Worm (Caenorhabditis elegans) whole organism, young adult: ENCODE measurements around the gene npr-27.

ENCODE experiments used
- B0035.1 ChIP-seq: sonication (generic microtip); optimal IDR thresholded peaks from 2 replicates; lab custom pipeline; 2016; ENCODE audit warnings: missing genetic modification characterization, mild to moderate bottlenecking, missing compliant biosample characterization, missing genotype, missing genetic modification reagents
- B0261.1 ChIP-seq: sonication (generic microtip); optimal IDR thresholded peaks from 2 replicates; lab custom pipeline; 2016; ENCODE audit warnings: mild to moderate bottlenecking, missing genetic modification characterization, moderate library complexity, missing compliant biosample characterization
- D2030.7 ChIP-seq: fragments of 200-800 bp; sonication (Bioruptor generic); IDR thresholded peaks from 2 replicates; pipeline ENCODE4 v1.3.6; 2022; ENCODE audit warnings: missing genetic modification reagents, missing genetic modification characterization, missing compliant biosample characterization
- F23B12.7 ChIP-seq: sonication (generic microtip); optimal IDR thresholded peaks from 2 replicates; lab custom pipeline; 2017; ENCODE audit warnings: missing genetic modification characterization, mild to moderate bottlenecking, missing compliant biosample characterization, antibody characterized with exemption, moderate library complexity; ENCODE audit not compliant: insufficient read depth
- Y67H2A.10 ChIP-seq: fragments of 200-800 bp; sonication (Bioruptor generic); conservative IDR thresholded peaks from 2 replicates; pipeline ENCODE4 v1.3.6; 2022; ENCODE audit warnings: missing genetic modification reagents, missing genetic modification characterization, missing compliant biosample characterization
- ZK185.1 ChIP-seq: sonication (generic microtip); optimal IDR thresholded peaks from 2 replicates; lab custom pipeline; 2016; ENCODE audit warnings: mild to moderate bottlenecking, missing genetic modification characterization, missing compliant biosample characterization; ENCODE audit not compliant: poor library complexity, severe bottlenecking
- aptf-3 ChIP-seq: fragments of 200-800 bp; sonication (Bioruptor generic); IDR thresholded peaks from 2 replicates; pipeline ENCODE4 v1.3.6; 2022; ENCODE audit warnings: missing genetic modification characterization, missing compliant biosample characterization
- atf-7 ChIP-seq: sonication (generic microtip); optimal IDR thresholded peaks from 2 replicates; lab custom pipeline; 2017; ENCODE audit warnings: mild to moderate bottlenecking, missing genetic modification characterization, missing compliant biosample characterization
- athp-1 ChIP-seq: sonication (generic microtip); optimal IDR thresholded peaks from 2 replicates; lab custom pipeline; 2017; ENCODE audit warnings: mild to moderate bottlenecking, missing genetic modification characterization, missing compliant biosample characterization
- attf-5 ChIP-seq: fragments of 200-800 bp; sonication (Bioruptor generic); optimal IDR thresholded peaks from 2 replicates; lab custom pipeline; 2018; ENCODE audit warnings: mild to moderate bottlenecking, missing genetic modification characterization, missing compliant biosample characterization
- cebp-2 ChIP-seq: fragments of 200-800 bp; sonication (Bioruptor generic); IDR thresholded peaks from 2 replicates; pipeline ENCODE4 v1.3.6; 2022; ENCODE audit warnings: missing genetic modification characterization, missing compliant biosample characterization
- ceh-91 ChIP-seq: fragments of 200-800 bp; sonication (Bioruptor generic); IDR thresholded peaks from 2 replicates; pipeline ENCODE4 v1.3.6; 2022; ENCODE audit warnings: missing genetic modification reagents, missing genetic modification characterization, missing compliant biosample characterization
- die-1 ChIP-seq: sonication (generic microtip); optimal IDR thresholded peaks from 2 replicates; lab custom pipeline; 2016; ENCODE audit warnings: missing genotype, mild to moderate bottlenecking, missing genetic modification characterization, missing compliant biosample characterization
- efl-1 ChIP-seq: fragments of 150-350 bp; optimal IDR thresholded peaks from 2 replicates; lab custom pipeline; 2014; ENCODE audit warnings: missing biosample characterization, missing genetic modification reagents, missing genetic modification characterization
- gei-17 ChIP-seq: fragments of 200-800 bp; sonication (Bioruptor generic); optimal IDR thresholded peaks from 2 replicates; lab custom pipeline; 2018; ENCODE audit warnings: mild to moderate bottlenecking, missing genetic modification characterization, missing compliant biosample characterization
- him-1 ChIP-seq: sonication (generic microtip); optimal IDR thresholded peaks from 2 replicates; lab custom pipeline; 2016; ENCODE audit warnings: missing genotype, missing genetic modification reagents, missing genetic modification characterization, missing compliant biosample characterization
- hmg-20 ChIP-seq: fragments of 200-800 bp; sonication (Bioruptor generic); IDR thresholded peaks from 2 replicates; pipeline ENCODE4 v1.3.6; 2022; ENCODE audit warnings: missing genetic modification reagents, missing genetic modification characterization, missing compliant biosample characterization
- lin-26 ChIP-seq: fragments of 200-800 bp; sonication (Bioruptor generic); IDR thresholded peaks from 2 replicates; pipeline ENCODE4 v1.3.6; 2022; ENCODE audit warnings: missing genetic modification reagents, missing genetic modification characterization, missing compliant biosample characterization
- lir-1 ChIP-seq: fragments of 200-800 bp; sonication (Bioruptor generic); conservative IDR thresholded peaks from 2 replicates; pipeline ENCODE4 v1.3.6; 2022; ENCODE audit warnings: missing genetic modification reagents, missing genetic modification characterization, missing compliant biosample characterization
- lsy-27 ChIP-seq: sonication (generic microtip); optimal IDR thresholded peaks from 2 replicates; lab custom pipeline; 2017; ENCODE audit warnings: missing genetic modification characterization, mild to moderate bottlenecking, missing compliant biosample characterization, antibody characterized with exemption, missing genotype, borderline replicate concordance; ENCODE audit not compliant: insufficient read depth
- madf-6 ChIP-seq: fragments of 200-800 bp; sonication (Bioruptor generic); IDR thresholded peaks from 2 replicates; pipeline ENCODE4 v1.3.6; 2022; ENCODE audit warnings: missing genetic modification reagents, missing genetic modification characterization, missing compliant biosample characterization
- madf-8 ChIP-seq: fragments of 200-800 bp; sonication (Bioruptor generic); conservative IDR thresholded peaks from 2 replicates; pipeline ENCODE4 v1.3.6; 2022; ENCODE audit warnings: missing genetic modification reagents, missing genetic modification characterization, missing compliant biosample characterization
- mxl-1 ChIP-seq: sonication (generic microtip); optimal IDR thresholded peaks from 2 replicates; lab custom pipeline; 2016; ENCODE audit warnings: missing genetic modification characterization, missing compliant biosample characterization
- nfyb-1 ChIP-seq: fragments of 200-800 bp; sonication (Bioruptor generic); IDR thresholded peaks from 2 replicates; pipeline ENCODE4 v1.3.6; 2022; ENCODE audit warnings: missing genetic modification reagents, missing genetic modification characterization, missing compliant biosample characterization
- nhr-90 ChIP-seq: sonication (generic microtip); optimal IDR thresholded peaks from 2 replicates; lab custom pipeline; 2016; ENCODE audit warnings: missing genotype, mild to moderate bottlenecking, missing genetic modification characterization, missing compliant biosample characterization
- rpc-1 ChIP-seq, 2 experiments: fragments of 150-350 bp in 1 of 2; sonication (generic microtip) in 1 of 2; optimal IDR thresholded peaks; 2 replicates each; lab custom pipeline; 2014 to 2018; ENCODE audit warnings: missing biosample characterization in 1 of 2, missing genetic modification characterization in 1 of 2, missing genetic modification reagents in 1 of 2, missing genotype in 1 of 2
- snpc-1.3 ChIP-seq: sonication (generic microtip); optimal IDR thresholded peaks from 2 replicates; lab custom pipeline; 2017; ENCODE audit warnings: missing genetic modification characterization, mild to moderate bottlenecking, missing compliant biosample characterization, antibody characterized with exemption, moderate library complexity, missing genotype, missing genetic modification reagents; ENCODE audit not compliant: insufficient read depth
- snpc-3.4 ChIP-seq: sonication (generic microtip); optimal IDR thresholded peaks from 2 replicates; lab custom pipeline; 2017; ENCODE audit warnings: missing genetic modification characterization, mild to moderate bottlenecking, missing compliant biosample characterization, antibody characterized with exemption, moderate library complexity, missing genotype, missing genetic modification reagents
- snpc-4 ChIP-seq, 5 experiments: fragments of 150-350 bp in 1 of 5; sonication (generic microtip) in 4 of 5; optimal IDR thresholded peaks; 2 replicates each; lab custom pipeline; 2014 to 2018; ENCODE audit warnings: missing genetic modification characterization in 5 of 5, missing biosample characterization in 3 of 5, antibody characterized with exemption in 2 of 5, mild to moderate bottlenecking in 2 of 5, missing compliant biosample characterization in 2 of 5, missing genotype in 2 of 5, moderate library complexity in 2 of 5, missing genetic modification reagents in 1 of 5
- tbp1 ChIP-seq: fragments of 200-800 bp; sonication (Bioruptor generic); optimal IDR thresholded peaks from 2 replicates; lab custom pipeline; 2018; ENCODE audit warnings: mild to moderate bottlenecking, missing genetic modification characterization, missing compliant biosample characterization
- unc-130 ChIP-seq: sonication (generic microtip); optimal IDR thresholded peaks from 2 replicates; lab custom pipeline; 2016; ENCODE audit warnings: missing genetic modification reagents, missing genetic modification characterization, missing compliant biosample characterization
- zfh-2 ChIP-seq: fragments of 200-800 bp; sonication (Bioruptor generic); conservative IDR thresholded peaks from 2 replicates; pipeline ENCODE4 v1.3.6; 2022; ENCODE audit warnings: missing genetic modification reagents, missing genetic modification characterization, missing compliant biosample characterization
- ztf-25 ChIP-seq: fragments of 200-800 bp; sonication (Bioruptor generic); IDR thresholded peaks from 2 replicates; pipeline ENCODE4 v1.3.6; 2022; ENCODE audit warnings: missing genetic modification reagents, missing genetic modification characterization, missing compliant biosample characterization
- ztf-3 ChIP-seq: fragments of 200-800 bp; sonication (Bioruptor generic); optimal IDR thresholded peaks from 2 replicates; lab custom pipeline; 2018; ENCODE audit warnings: mild to moderate bottlenecking, missing genetic modification characterization, missing compliant biosample characterization

The npr-27 gene

ce11 chrIV:7274969-7275548 is 30.4 kb upstream of the npr-27 start:
- TF ChIP-seq unc-130 (GFP tag; lab: Kevin White, UChicago) (no peak), lsy-27 (tag; lab: Kevin White, UChicago) (peak; percentile 8), snpc-4 (GFP tag; optimal IDR thresholded peaks at IDR 0.05; lab: Kevin White, UChicago) (peak; percentile 54), snpc-4 (tag; optimal IDR thresholded peaks at IDR 0.05; lab: Kevin White, UChicago) (peak in 2 of 4 experiments; percentile 57 to 74), B0035.1 (tag; lab: Kevin White, UChicago) (no peak), ztf-3 (GFP tag; lab: Kevin White, UChicago) (no peak), F23B12.7 (tag; lab: Kevin White, UChicago) (peak; percentile 39), D2030.7 (GFP tag; lab: Robert Waterston, UW) (0 out of 2 replicates have a peak, but pooled peaks have one; percentile 32), rpc-1 (optimal IDR thresholded peaks at IDR 0.05; lab: Kevin White, UChicago) (peak; percentile 67), rpc-1 (tag; optimal IDR thresholded peaks at IDR 0.05; lab: Kevin White, UChicago) (peak; percentile 84), mxl-1 (tag; lab: Kevin White, UChicago) (no peak), tbp1 (GFP tag; lab: Kevin White, UChicago) (peak; percentile 91), Y67H2A.10 (GFP tag; lab: Robert Waterston, UW) (no peak), gei-17 (GFP tag; lab: Kevin White, UChicago) (no peak), lir-1 (GFP tag; lab: Robert Waterston, UW) (no peak), zfh-2 (GFP tag; lab: Robert Waterston, UW) (no peak), B0261.1 (tag; lab: Kevin White, UChicago) (peak; percentile 63), die-1 (tag; lab: Kevin White, UChicago) (peak; percentile 37), cebp-2 (GFP tag; lab: Robert Waterston, UW) (no peak), atf-7 (tag; lab: Kevin White, UChicago) (no peak), him-1 (tag; lab: Kevin White, UChicago) (peak; percentile 54), lin-26 (GFP tag; lab: Robert Waterston, UW) (peak; percentile 79; the same call in 1 of the 2 replicates), snpc-1.3 (tag; lab: Kevin White, UChicago) (peak; percentile 29), ztf-25 (0 out of 2 replicates have a peak, but pooled peaks have one; percentile 9), nfyb-1 (no peak), aptf-3 (no peak)

ce11 chrIV:7276661-7277060 is 28.8 kb upstream of the npr-27 start, which contains the start of gene C06E4.2:
C06E4.2 (plus strand) TSS chrIV:7276961.
- TF ChIP-seq nhr-90 (tag; lab: Kevin White, UChicago): no peak
- TF ChIP-seq snpc-3.4 (tag; lab: Kevin White, UChicago): no peak
- TF ChIP-seq hmg-20 (GFP tag; lab: Robert Waterston, UW): no peak
- no peak for TF ChIP-seq attf-5 (GFP tag; lab: Kevin White, UChicago)
- TF ChIP-seq efl-1: no peak
- no peak for TF ChIP-seq ZK185.1
- TF ChIP-seq athp-1 (tag; lab: Kevin White, UChicago): no peak
- TF ChIP-seq ceh-91 (GFP tag; lab: Robert Waterston, UW): no peak
- TF ChIP-seq mxl-1 (tag; lab: Kevin White, UChicago): no peak
- TF ChIP-seq snpc-4 (GFP tag; optimal IDR thresholded peaks at IDR 0.05; lab: Kevin White, UChicago): no peak
- TF ChIP-seq snpc-4 (tag; optimal IDR thresholded peaks at IDR 0.05; lab: Kevin White, UChicago): no peak
- no peak for TF ChIP-seq madf-8
- no peak for TF ChIP-seq madf-6 (GFP tag; lab: Robert Waterston, UW)
